Worm (Caenorhabditis elegans): Measurements from ENCODE around the gene F48G7.8.

Gene F48G7.8

DNA sequence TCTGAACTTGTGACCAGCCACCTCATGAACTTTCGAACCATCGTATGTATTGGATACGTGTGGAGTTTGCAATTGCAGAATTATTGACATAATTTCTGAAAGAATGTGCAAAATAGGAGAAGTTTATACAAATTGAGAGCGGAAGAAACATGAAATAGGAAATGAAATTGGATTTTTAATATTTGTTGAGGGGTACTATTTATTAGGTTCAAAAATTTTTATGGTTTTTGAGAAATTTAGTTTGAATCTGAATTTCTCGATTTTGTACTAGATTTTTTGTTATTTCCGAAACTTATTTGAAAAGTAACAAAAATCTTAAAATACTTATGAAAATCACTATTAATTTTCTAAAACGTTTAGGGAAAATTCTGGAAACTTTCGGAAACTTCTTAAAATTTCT, 1.0 kb upstream of the F48G7.8 start, which contains the start of gene F48G7.9:
Gene F48G7.9, minus strand, starts transcription at position 101 of the 400 bp plus-strand sequence.
- no peak for TF ChIP-seq Y22D7AL.16 (tag; optimal IDR thresholded peaks at IDR 0.05)
- no peak for TF ChIP-seq ceh-31 (tag; optimal IDR thresholded peaks at IDR 0.05)
- no peak for TF ChIP-seq ceh-24 (tag; optimal IDR thresholded peaks at IDR 0.05)
- no peak for TF ChIP-seq ets-4 (tag; optimal IDR thresholded peaks at IDR 0.05)
- no peak for TF ChIP-seq ahr-1 (tag; optimal IDR thresholded peaks at IDR 0.05)
- TF ChIP-seq lin-11 (tag; optimal IDR thresholded peaks at IDR 0.05), result no peak
- TF ChIP-seq ceh-45 (GFP tag; IDR thresholded peaks at IDR 0.05), result no peak
- TF ChIP-seq fax-1 (tag; optimal IDR thresholded peaks at IDR 0.05), result no peak
- no peak for TF ChIP-seq nhr-11 (tag; optimal IDR thresholded peaks at IDR 0.05)
- TF ChIP-seq ama-1 (optimal IDR thresholded peaks at IDR 0.05), result no peak
- TF ChIP-seq ceh-6 (GFP tag; optimal IDR thresholded peaks at IDR 0.05), result no peak
- no peak for TF ChIP-seq ceh-14 (tag; optimal IDR thresholded peaks at IDR 0.05)
- no peak for TF ChIP-seq zip-5 (tag; optimal IDR thresholded peaks at IDR 0.05)
- TF ChIP-seq mec-3 (tag; optimal IDR thresholded peaks at IDR 0.05; ENCODE audit: borderline replicate concordance), result no peak
- no peak for TF ChIP-seq madf-2 (tag; optimal IDR thresholded peaks at IDR 0.05)
- no peak for TF ChIP-seq syd-9 (tag; optimal IDR thresholded peaks at IDR 0.05)
- TF ChIP-seq unc-55 (GFP tag; optimal IDR thresholded peaks at IDR 0.05), result no peak
- no peak for TF ChIP-seq sdc-2 (tag; optimal IDR thresholded peaks at IDR 0.05)

DNA sequence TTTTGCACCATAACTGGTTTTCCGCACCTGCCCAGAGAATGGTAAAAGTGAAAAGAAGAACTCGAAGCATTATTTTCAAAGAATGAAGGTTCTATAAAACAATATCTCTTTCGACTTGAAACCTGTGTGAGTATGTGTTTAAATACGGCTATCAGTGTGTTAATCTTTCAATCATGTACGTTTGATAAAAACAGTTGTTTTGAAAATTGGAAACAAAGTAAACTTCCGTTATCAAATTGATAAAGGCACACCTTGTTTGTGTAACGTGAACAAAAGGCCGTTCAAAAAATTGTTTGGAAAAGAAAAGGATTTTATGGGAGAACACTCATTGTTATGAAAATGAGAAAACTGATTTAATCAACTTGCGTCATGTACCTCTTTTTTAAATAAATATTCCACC, 1.2 kb downstream of the F48G7.8 start, which contains the start of gene F48G7.7:
Gene F48G7.7, minus strand, starts transcription at position 101 of the 400 bp plus-strand sequence.
- TF ChIP-seq K02D7.2 (tag; optimal IDR thresholded peaks at IDR 0.05), result no peak
- TF ChIP-seq unc-86 (tag; optimal IDR thresholded peaks at IDR 0.05), result no peak
- TF ChIP-seq K09A11.1 (tag; optimal IDR thresholded peaks at IDR 0.05; ENCODE audit: insufficient read depth), result no peak
- TF ChIP-seq ets-4 (tag; optimal IDR thresholded peaks at IDR 0.05), result no peak

DNA sequence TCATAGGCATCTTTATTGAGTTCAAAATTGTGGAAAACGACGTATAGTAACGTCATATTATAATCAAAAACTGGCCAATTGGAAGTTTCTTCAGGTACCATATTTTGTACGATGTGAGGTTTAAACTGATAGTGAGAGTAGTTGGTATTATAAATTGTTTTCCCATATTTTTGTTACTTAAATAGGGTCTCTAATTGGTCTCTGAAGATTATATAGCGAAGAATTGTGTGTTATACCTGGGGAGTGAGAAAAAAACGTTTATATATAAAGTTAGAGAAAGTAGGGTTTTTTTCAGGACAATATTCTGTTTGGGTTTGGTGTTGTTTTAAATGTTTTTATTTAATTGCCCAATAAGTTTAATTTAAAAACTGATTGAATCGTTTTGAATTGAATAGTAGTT, 2.6 kb downstream of the F48G7.8 start, which contains the start of gene srt-17:
Gene srt-17, minus strand, starts transcription at position 101 of the 400 bp plus-strand sequence.
- TF ChIP-seq tbx-2 (tag; optimal IDR thresholded peaks at IDR 0.05) (no peak), ceh-31 (tag; optimal IDR thresholded peaks at IDR 0.05) (no peak), Y22D7AL.16 (tag; optimal IDR thresholded peaks at IDR 0.05) (no peak), fax-1 (tag; optimal IDR thresholded peaks at IDR 0.05) (no peak), elt-2 (tag; optimal IDR thresholded peaks at IDR 0.05) (no peak), zip-5 (tag; optimal IDR thresholded peaks at IDR 0.05) (no peak), nfya-1 (tag; optimal IDR thresholded peaks at IDR 0.05) (no peak), ceh-45 (GFP tag; IDR thresholded peaks at IDR 0.05) (no peak), mec-3 (tag; optimal IDR thresholded peaks at IDR 0.05; ENCODE audit: borderline replicate concordance) (no peak), eyg-1 (tag; optimal IDR thresholded peaks at IDR 0.05) (no peak), che-1 (tag; optimal IDR thresholded peaks at IDR 0.05) (no peak)

DNA sequence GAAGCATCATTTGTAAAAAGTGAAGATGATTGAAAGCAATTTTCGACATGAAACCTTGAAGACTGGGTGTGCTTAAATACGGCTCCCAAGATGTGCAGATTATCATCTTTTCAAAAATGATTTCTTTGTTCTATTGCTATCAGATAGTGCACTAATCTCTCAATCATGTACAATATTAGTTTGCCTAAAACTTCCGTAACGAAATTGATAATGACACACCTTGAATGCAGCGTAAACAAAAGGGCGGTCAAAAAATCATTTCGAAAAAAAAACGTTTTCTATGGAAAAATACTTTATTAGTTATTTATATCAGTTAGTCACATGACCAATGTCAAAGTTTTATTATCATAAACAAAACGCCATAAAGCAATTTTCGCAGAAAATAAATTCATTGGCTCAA, 4.6 kb downstream of the F48G7.8 start, which contains the start of gene F48G7.5:
Gene F48G7.5, minus strand, starts transcription at position 34 of the 400 bp plus-strand sequence.
- TF ChIP-seq pat-9 (tag; optimal IDR thresholded peaks at IDR 0.05), result no peak
- TF ChIP-seq fkh-10 (GFP tag; optimal IDR thresholded peaks at IDR 0.05), result no peak
- no peak for TF ChIP-seq ceh-6 (GFP tag; optimal IDR thresholded peaks at IDR 0.05)
- no peak for TF ChIP-seq pqm-1 (tag; optimal IDR thresholded peaks at IDR 0.05)
- TF ChIP-seq hlh-13 (GFP tag; optimal IDR thresholded peaks at IDR 0.05), result no peak
- no peak for TF ChIP-seq ceh-9 (tag; optimal IDR thresholded peaks at IDR 0.05)
- no peak for TF ChIP-seq che-1 (tag; optimal IDR thresholded peaks at IDR 0.05)
- no peak for TF ChIP-seq madf-2 (tag; optimal IDR thresholded peaks at IDR 0.05)
- TF ChIP-seq fax-1 (tag; optimal IDR thresholded peaks at IDR 0.05), result no peak
- TF ChIP-seq sdc-2 (tag; optimal IDR thresholded peaks at IDR 0.05), result no peak
- TF ChIP-seq ceh-18 (tag; optimal IDR thresholded peaks at IDR 0.05), result no peak
- no peak for TF ChIP-seq elt-4 (tag; optimal IDR thresholded peaks at IDR 0.05)

DNA sequence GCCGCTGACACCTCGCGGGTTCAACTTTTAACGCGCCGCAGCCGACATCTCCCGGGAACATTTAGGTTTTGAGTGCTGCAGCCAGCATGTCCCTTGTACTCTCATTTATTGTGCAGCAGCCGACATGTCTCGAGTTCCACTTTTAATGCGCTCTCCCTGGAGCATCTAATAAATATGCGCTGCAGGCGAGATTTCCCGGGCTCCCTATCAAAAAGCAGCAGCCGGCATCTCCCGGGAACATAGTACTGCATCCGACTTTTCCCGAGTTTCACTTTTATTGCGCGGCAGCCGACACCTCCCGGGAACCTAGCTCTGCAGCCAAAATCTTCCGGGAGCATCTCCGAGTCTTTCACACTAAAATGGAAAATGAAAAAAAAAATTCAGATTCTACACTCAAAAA, 6.5 kb downstream of the F48G7.8 start:
- TF ChIP-seq mec-3 (tag; optimal IDR thresholded peaks at IDR 0.05; ENCODE audit: borderline replicate concordance) (no peak), ref-2 (tag; optimal IDR thresholded peaks at IDR 0.05) (no peak), C08G9.2 (tag; optimal IDR thresholded peaks at IDR 0.05) (no peak), K09A11.1 (tag; optimal IDR thresholded peaks at IDR 0.05; ENCODE audit: insufficient read depth) (no peak), ama-1 (optimal IDR thresholded peaks at IDR 0.05) (no peak), ceh-24 (tag; optimal IDR thresholded peaks at IDR 0.05) (no peak), ahr-1 (tag; optimal IDR thresholded peaks at IDR 0.05) (no peak), ceh-2 (tag; optimal IDR thresholded peaks at IDR 0.05) (no peak), ttx-3 (tag; optimal IDR thresholded peaks at IDR 0.05) (no peak), hlh-15 (tag; optimal IDR thresholded peaks at IDR 0.05) (no peak), pqm-1 (tag; optimal IDR thresholded peaks at IDR 0.05) (no peak), pha-2 (tag; optimal IDR thresholded peaks at IDR 0.05) (no peak), dmd-4 (tag; optimal IDR thresholded peaks at IDR 0.05; ENCODE audit: borderline replicate concordance) (no peak), ceh-31 (tag; optimal IDR thresholded peaks at IDR 0.05) (no peak), hlh-13 (GFP tag; optimal IDR thresholded peaks at IDR 0.05) (no peak), tbx-7 (tag; optimal IDR thresholded peaks at IDR 0.05) (no peak), fkh-10 (GFP tag; optimal IDR thresholded peaks at IDR 0.05) (no peak)
